Worm (Caenorhabditis elegans) whole organism, late embryonic: ENCODE measurements around the gene F54E2.5.

Source experiments
- ama-1 ChIP-seq: fragments of 150-350 bp; optimal IDR thresholded peaks from 2 replicates; lab custom pipeline; 2014
- dmd-4 ChIP-seq: sonication (generic microtip); optimal IDR thresholded peaks from 2 replicates; lab custom pipeline; 2016; ENCODE audit warnings: borderline replicate concordance, missing genetic modification characterization, missing compliant biosample characterization
- pag-3 ChIP-seq: sonication (generic microtip); optimal IDR thresholded peaks from 2 replicates; lab custom pipeline; 2016; ENCODE audit warnings: missing compliant biosample characterization, missing genetic modification characterization, borderline replicate concordance
- ttx-3 ChIP-seq: sonication (generic microtip); optimal IDR thresholded peaks from 2 replicates; lab custom pipeline; 2016; ENCODE audit warnings: missing genetic modification reagents, missing genetic modification characterization, missing compliant biosample characterization

DNA sequence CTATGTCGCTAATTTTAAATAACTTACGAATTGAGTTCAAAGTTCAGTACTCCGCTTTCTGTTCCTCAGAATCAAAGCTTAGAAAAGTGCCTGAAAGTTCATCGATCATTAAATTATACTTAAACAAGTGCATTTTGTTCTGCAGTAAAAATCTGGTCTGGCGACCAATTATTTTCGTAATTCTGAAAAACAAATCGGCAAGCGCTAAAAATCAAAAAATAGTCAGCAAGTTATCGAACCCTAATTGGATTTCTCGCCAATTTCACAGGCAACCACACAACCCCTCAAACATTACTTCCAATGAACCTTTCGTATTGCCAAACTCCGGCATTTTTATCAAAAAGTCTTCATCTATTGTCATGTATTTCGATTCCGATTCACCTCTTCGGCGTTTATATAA lies 47.2 kb upstream of the F54E2.5 start, which contains the start of gene srh-272:
- TF ChIP-seq ttx-3 (tag; lab: Kevin White, UChicago): no peak
- TF ChIP-seq pag-3 (tag; lab: Kevin White, UChicago): no peak
- no peak for TF ChIP-seq dmd-4
- no peak for TF ChIP-seq ama-1 (lab: Kevin White, UChicago)
